Fruit fly (Drosophila melanogaster): ENCODE measurements around the gene CG11381.

The CG11381 gene

DNA sequence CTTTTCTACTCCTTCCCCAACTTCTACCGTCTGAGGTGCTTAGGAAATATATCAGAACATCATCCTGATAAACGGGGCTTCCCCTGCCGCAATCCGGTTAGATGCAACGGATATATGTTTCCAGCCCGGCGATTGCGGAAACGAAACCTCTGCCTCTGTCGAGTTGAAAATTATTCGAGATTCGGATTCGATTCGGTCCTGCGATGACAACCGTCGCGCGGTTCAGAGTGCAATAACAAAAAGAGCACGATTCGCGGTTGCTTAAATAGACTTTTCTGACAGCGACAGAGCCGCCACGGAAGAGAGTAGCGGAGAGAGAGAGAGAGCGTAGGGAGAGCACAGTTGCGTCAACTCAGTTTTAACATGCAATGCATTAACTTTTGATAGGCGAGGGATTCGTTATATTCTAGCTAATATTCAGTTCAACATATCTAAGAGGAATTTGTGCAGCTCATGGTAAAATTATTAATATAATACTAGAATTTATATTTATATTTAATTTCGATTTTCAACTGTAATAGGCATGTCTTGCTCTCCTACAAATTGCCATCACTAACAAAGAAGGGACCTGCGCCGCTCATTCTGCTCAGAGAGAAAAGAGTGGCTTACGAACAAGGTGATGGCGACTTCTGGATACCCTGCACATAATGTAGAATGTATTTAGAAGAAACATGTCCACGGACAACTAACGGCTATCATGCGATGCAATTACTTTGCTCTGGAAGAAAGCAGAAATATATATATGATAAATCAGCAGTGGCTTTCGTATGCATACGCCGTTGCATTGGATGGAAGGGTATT lies 31.4 kb downstream of the CG11381 start (continued):
- TF ChIP-seq CG2199 (GFP tag; IDR thresholded peaks at IDR 0.05) (0 out of 3 replicates have a peak, but pooled peaks have one; percentile 61), eyg (GFP tag; optimal IDR thresholded peaks at IDR 0.05) (peak; percentile 63), Fer3 (tag; optimal IDR thresholded peaks at IDR 0.05) (peak; percentile 71), Aef1 (GFP tag; IDR thresholded peaks at IDR 0.05) (peak; percentile 72), Six4 (GFP tag; optimal IDR thresholded peaks at IDR 0.05) (peak; percentile 60), CG11085 (GFP tag; IDR thresholded peaks at IDR 0.05) (peak; percentile 49; the same call in 1 of the 2 replicates), ttk (GFP tag; IDR thresholded peaks at IDR 0.05) (peak; percentile 83), CG1024 (GFP tag; IDR thresholded peaks at IDR 0.05) (peak; percentile 78; the same call in 1 of the 2 replicates), schlank (tag; optimal IDR thresholded peaks at IDR 0.05) (peak; percentile 39), CG8388 (GFP tag; optimal IDR thresholded peaks at IDR 0.05) (peak; percentile 83), lov (optimal IDR thresholded peaks at IDR 0.05) (no peak), lov (GFP tag; IDR thresholded peaks at IDR 0.05) (peak; percentile 85), Hmr (GFP tag; optimal IDR thresholded peaks at IDR 0.05) (peak; percentile 76), gcm2 (GFP tag; optimal IDR thresholded peaks at IDR 0.05) (no peak), CG2129 (GFP tag; IDR thresholded peaks at IDR 0.05; ENCODE audit: partially characterized antibody) (peak; percentile 50), lilli (GFP tag; optimal IDR thresholded peaks at IDR 0.05) (peak; percentile 82), HLH3B (GFP tag; IDR thresholded peaks at IDR 0.05) (peak; percentile 82), TFAM (GFP tag; optimal IDR thresholded peaks at IDR 0.05) (peak; percentile 30), klu (GFP tag; IDR thresholded peaks at IDR 0.05) (peak; percentile 47; the same call in 1 of the 2 replicates), zfh1 (GFP tag; IDR thresholded peaks at IDR 0.05) (peak; percentile 87), CG7372 (GFP tag; IDR thresholded peaks at IDR 0.05) (no peak; the same call in 1 of the 2 replicates), Usf (GFP tag; optimal IDR thresholded peaks at IDR 0.05) (peak; percentile 69), chm (GFP tag; IDR thresholded peaks at IDR 0.05) (peak; percentile 89), tgo (GFP tag; IDR thresholded peaks at IDR 0.05) (peak; percentile 77), CG8944 (GFP tag; optimal IDR thresholded peaks at IDR 0.05) (peak; percentile 58), CG2712 (tag; optimal IDR thresholded peaks at IDR 0.05) (peak; percentile 90), CG14667 (GFP tag; IDR thresholded peaks at IDR 0.05) (peak; percentile 73), CG6272 (GFP tag; IDR thresholded peaks at IDR 0.05) (peak; percentile 68), CG14965 (GFP tag; optimal IDR thresholded peaks at IDR 0.05; ENCODE audit: borderline replicate concordance) (peak; percentile 4), nmo (GFP tag; optimal IDR thresholded peaks at IDR 0.05) (peak; percentile 88), CG31365 (tag; optimal IDR thresholded peaks at IDR 0.05) (peak; percentile 54), CG17912 (GFP tag; optimal IDR thresholded peaks at IDR 0.05) (no peak), shn (GFP tag; optimal IDR thresholded peaks at IDR 0.05) (peak; percentile 73), Atf-2 (GFP tag; optimal IDR thresholded peaks at IDR 0.05) (peak; percentile 67), CG12391 (tag; optimal IDR thresholded peaks at IDR 0.05) (peak; percentile 86), CG10654 (GFP tag; optimal IDR thresholded peaks at IDR 0.05) (peak; percentile 57), maf-S (GFP tag; optimal IDR thresholded peaks at IDR 0.05) (peak; percentile 34), Abd-B (GFP tag; optimal IDR thresholded peaks at IDR 0.05) (peak; percentile 75), unc-4 (GFP tag; IDR thresholded peaks at IDR 0.05; ENCODE audit: partially characterized antibody) (peak; percentile 47; the same call in 1 of the 2 replicates), kay (GFP tag; optimal IDR thresholded peaks at IDR 0.05) (no peak), GATAe (GFP tag; conservative IDR thresholded peaks at IDR 0.05) (no peak), Drgx (GFP tag; IDR thresholded peaks at IDR 0.05) (peak; percentile 87), fd64A (GFP tag; optimal IDR thresholded peaks at IDR 0.05) (peak; percentile 68), CG8924 (tag; optimal IDR thresholded peaks at IDR 0.05) (peak; percentile 81), tx (GFP tag; optimal IDR thresholded peaks at IDR 0.05) (peak; percentile 71), Hr78 (GFP tag; optimal IDR thresholded peaks at IDR 0.05) (peak in 1 of 2 experiments; percentile 24), Sin3A (optimal IDR thresholded peaks at IDR 0.05) (no peak), CG18599 (GFP tag; optimal IDR thresholded peaks at IDR 0.05) (peak; percentile 85), H2.0 (GFP tag; IDR thresholded peaks at IDR 0.05) (peak; percentile 59), Adf1 (GFP tag; IDR thresholded peaks at IDR 0.05) (peak; percentile 11; the same call in 1 of the 2 replicates)
